Worm (Caenorhabditis elegans) whole organism, mixed stage, embryonic: Measurements from ENCODE around the gene lsy-2.

Experiments
- M03D4.4 ChIP-seq: sonication (generic microtip); optimal IDR thresholded peaks from 2 replicates; lab custom pipeline; 2017; ENCODE audit warnings: mild to moderate bottlenecking, missing genetic modification characterization, missing compliant biosample characterization
- bed-3 ChIP-seq: fragments of 200-800 bp; sonication (Bioruptor generic); optimal IDR thresholded peaks from 3 replicates; lab custom pipeline; 2018; ENCODE audit warnings: mild to moderate bottlenecking, missing genetic modification characterization, moderate library complexity, missing compliant biosample characterization
- blmp-1 ChIP-seq: fragments of 150-350 bp; optimal IDR thresholded peaks from 2 replicates; lab custom pipeline; 2014; ENCODE audit warnings: missing biosample characterization, missing genetic modification characterization
- ceh-39 ChIP-seq: fragments of 150-350 bp; optimal IDR thresholded peaks from 2 replicates; lab custom pipeline; 2014; ENCODE audit warnings: missing biosample characterization, missing genetic modification characterization
- ceh-43 ChIP-seq: fragments of 200-800 bp; sonication (Bioruptor generic); optimal IDR thresholded peaks from 2 replicates; lab custom pipeline; 2018; ENCODE audit warnings: mild to moderate bottlenecking, missing genetic modification characterization, moderate library complexity, missing compliant biosample characterization
- ceh-83 ChIP-seq: fragments of 200-800 bp; sonication (Bioruptor generic); optimal IDR thresholded peaks from 2 replicates; lab custom pipeline; 2018; ENCODE audit warnings: mild to moderate bottlenecking, missing genetic modification characterization, missing compliant biosample characterization
- ces-1 ChIP-seq: fragments of 150-350 bp; optimal IDR thresholded peaks from 2 replicates; lab custom pipeline; 2014; ENCODE audit warnings: missing biosample characterization, missing genetic modification reagents, missing genetic modification characterization
- cnd-1 ChIP-seq: fragments of 200-800 bp; sonication (Bioruptor generic); optimal IDR thresholded peaks from 2 replicates; lab custom pipeline; 2018; ENCODE audit warnings: mild to moderate bottlenecking, missing genetic modification characterization, missing compliant biosample characterization
- drap-1 ChIP-seq: fragments of 200-800 bp; sonication (Bioruptor generic); optimal IDR thresholded peaks from 3 replicates; lab custom pipeline; 2018; ENCODE audit warnings: mild to moderate bottlenecking, missing genetic modification characterization, missing compliant biosample characterization
- elt-1 ChIP-seq: sonication (generic microtip); optimal IDR thresholded peaks from 2 replicates; lab custom pipeline; 2017; ENCODE audit warnings: missing genetic modification characterization, mild to moderate bottlenecking, missing compliant biosample characterization, antibody characterized with exemption, moderate library complexity, borderline replicate concordance; ENCODE audit not compliant: insufficient read depth
- elt-3 ChIP-seq: fragments of 150-350 bp; optimal IDR thresholded peaks from 2 replicates; lab custom pipeline; 2014; ENCODE audit warnings: missing biosample characterization, missing genetic modification characterization
- flh-1 ChIP-seq: fragments of 200-800 bp; sonication (Bioruptor generic); optimal IDR thresholded peaks from 2 replicates; lab custom pipeline; 2018; ENCODE audit warnings: mild to moderate bottlenecking, missing genetic modification characterization, moderate library complexity, missing compliant biosample characterization
- ham-2 ChIP-seq: fragments of 200-800 bp; sonication (Bioruptor generic); optimal IDR thresholded peaks from 2 replicates; lab custom pipeline; 2018; ENCODE audit warnings: mild to moderate bottlenecking, missing genetic modification characterization, missing compliant biosample characterization
- hlh-1 ChIP-seq: fragments of 150-350 bp; optimal IDR thresholded peaks from 2 replicates; lab custom pipeline; 2014; ENCODE audit warnings: missing biosample characterization, missing genetic modification reagents, missing genetic modification characterization
- lin-13 ChIP-seq: fragments of 150-350 bp; optimal IDR thresholded peaks from 2 replicates; lab custom pipeline; 2014; ENCODE audit warnings: missing biosample characterization, missing genetic modification characterization
- lin-32 ChIP-seq: fragments of 200-800 bp; sonication (Bioruptor generic); optimal IDR thresholded peaks from 2 replicates; lab custom pipeline; 2018; ENCODE audit warnings: mild to moderate bottlenecking, missing genetic modification characterization, missing compliant biosample characterization
- lsy-2 ChIP-seq: fragments of 150-350 bp; optimal IDR thresholded peaks from 2 replicates; lab custom pipeline; 2014; ENCODE audit warnings: missing biosample characterization, missing genetic modification characterization
- mep-1 ChIP-seq: fragments of 150-350 bp; optimal IDR thresholded peaks from 2 replicates; lab custom pipeline; 2017; ENCODE audit warnings: missing biosample characterization, missing genetic modification reagents, missing genetic modification characterization, inconsistent platforms
- mls-2 ChIP-seq: sonication (generic microtip); optimal IDR thresholded peaks from 2 replicates; lab custom pipeline; 2016; ENCODE audit warnings: mild to moderate bottlenecking, missing genetic modification characterization, moderate library complexity, missing compliant biosample characterization
- nhr-12 ChIP-seq: fragments of 150-350 bp; optimal IDR thresholded peaks from 2 replicates; lab custom pipeline; 2014; ENCODE audit warnings: missing biosample characterization, missing genetic modification characterization
- nhr-2 ChIP-seq: fragments of 150-350 bp; optimal IDR thresholded peaks from 2 replicates; lab custom pipeline; 2014; ENCODE audit warnings: missing biosample characterization, missing genetic modification characterization
- nhr-237 ChIP-seq: fragments of 150-350 bp; optimal IDR thresholded peaks from 2 replicates; lab custom pipeline; 2014; ENCODE audit warnings: missing biosample characterization, missing genetic modification characterization
- nhr-28 ChIP-seq: fragments of 150-350 bp; optimal IDR thresholded peaks from 2 replicates; lab custom pipeline; 2014; ENCODE audit warnings: missing biosample characterization, missing genetic modification characterization
- nhr-76 ChIP-seq: sonication (generic microtip); optimal IDR thresholded peaks from 2 replicates; lab custom pipeline; 2017; ENCODE audit warnings: missing biosample characterization, missing genetic modification characterization
- pha-4 ChIP-seq: fragments of 150-350 bp; optimal IDR thresholded peaks from 2 replicates; lab custom pipeline; 2018; ENCODE audit warnings: missing biosample characterization, missing genetic modification reagents, missing genetic modification characterization
- sem-2 ChIP-seq: fragments of 200-800 bp; sonication (Bioruptor generic); optimal IDR thresholded peaks from 2 replicates; lab custom pipeline; 2018; ENCODE audit warnings: mild to moderate bottlenecking, missing genetic modification characterization, missing compliant biosample characterization
- snpc-4 ChIP-seq: fragments of 150-350 bp; optimal IDR thresholded peaks from 2 replicates; lab custom pipeline; 2014; ENCODE audit warnings: missing biosample characterization, missing genetic modification characterization
- sptf-1 ChIP-seq: sonication (generic microtip); optimal IDR thresholded peaks from 2 replicates; lab custom pipeline; 2017; ENCODE audit warnings: mild to moderate bottlenecking, missing genetic modification characterization, moderate library complexity, missing compliant biosample characterization
- tbx-8 ChIP-seq: fragments of 200-800 bp; sonication (Bioruptor generic); optimal IDR thresholded peaks from 2 replicates; lab custom pipeline; 2018; ENCODE audit warnings: mild to moderate bottlenecking, missing genetic modification characterization, moderate library complexity, missing compliant biosample characterization
- unc-120 ChIP-seq: sonication (generic microtip); optimal IDR thresholded peaks from 2 replicates; lab custom pipeline; 2017; ENCODE audit warnings: missing genetic modification characterization, missing compliant biosample characterization; ENCODE audit not compliant: poor library complexity, severe bottlenecking
- unc-39 ChIP-seq: fragments of 150-350 bp; optimal IDR thresholded peaks from 2 replicates; lab custom pipeline; 2014; ENCODE audit warnings: missing biosample characterization, missing genetic modification characterization
- zip-8 ChIP-seq: fragments of 150-350 bp; optimal IDR thresholded peaks from 2 replicates; lab custom pipeline; 2014; ENCODE audit warnings: missing biosample characterization, missing genetic modification characterization
- ztf-11 ChIP-seq: fragments of 150-350 bp; optimal IDR thresholded peaks from 2 replicates; lab custom pipeline; 2014; ENCODE audit warnings: missing biosample characterization, missing genetic modification characterization

The lsy-2 gene

ce11 chrX:2089434-2089833 is at the start of gene lsy-2:
TSS of gene lsy-2 (plus strand) at chrX:2089704.
- TF ChIP-seq ham-2: no peak
- peak; percentile 20 for TF ChIP-seq hlh-1 (tag; lab: Kevin White, UChicago)
- TF ChIP-seq nhr-12 (tag; lab: Kevin White, UChicago): no peak
- TF ChIP-seq pha-4 (tag; lab: Kevin White, UChicago): peak; percentile 47
- no peak for TF ChIP-seq mls-2
- no peak for TF ChIP-seq blmp-1 (tag; lab: Kevin White, UChicago)
- TF ChIP-seq nhr-2: no peak
- TF ChIP-seq mep-1: peak; percentile 61
- no peak for TF ChIP-seq cnd-1 (tag; lab: Kevin White, UChicago)
- no peak for TF ChIP-seq ceh-83 (GFP tag; lab: Kevin White, UChicago)
- peak; percentile 98 for TF ChIP-seq lsy-2 (tag; lab: Kevin White, UChicago)
- no peak for TF ChIP-seq snpc-4 (tag; lab: Kevin White, UChicago)
- no peak for TF ChIP-seq nhr-76 (tag; lab: Kevin White, UChicago)
- peak; percentile 5 for TF ChIP-seq lin-13 (tag; lab: Kevin White, UChicago)
- TF ChIP-seq lin-32 (GFP tag; lab: Kevin White, UChicago): no peak
- no peak for TF ChIP-seq zip-8 (tag; lab: Kevin White, UChicago)
- TF ChIP-seq ces-1 (GFP tag; lab: Kevin White, UChicago): no peak
- peak; percentile 10 for TF ChIP-seq nhr-237
- TF ChIP-seq ztf-11 (tag; lab: Kevin White, UChicago): no peak
- no peak for TF ChIP-seq bed-3 (GFP tag; lab: Kevin White, UChicago)
- no peak for TF ChIP-seq elt-1 (tag; lab: Kevin White, UChicago)
- no peak for TF ChIP-seq unc-120 (tag; lab: Kevin White, UChicago)
- no peak for TF ChIP-seq ceh-39 (tag; lab: Kevin White, UChicago)
- TF ChIP-seq sem-2: no peak
- no peak for TF ChIP-seq elt-3 (tag; lab: Kevin White, UChicago)
- no peak for TF ChIP-seq tbx-8 (GFP tag; lab: Kevin White, UChicago)
- no peak for TF ChIP-seq drap-1 (GFP tag; lab: Kevin White, UChicago)
- no peak for TF ChIP-seq flh-1
- TF ChIP-seq unc-39: no peak
- TF ChIP-seq nhr-28 (tag; lab: Kevin White, UChicago): no peak
- peak; percentile 33 for TF ChIP-seq sptf-1 (tag; lab: Kevin White, UChicago)
- TF ChIP-seq ceh-43 (GFP tag; lab: Kevin White, UChicago): no peak
- no peak for TF ChIP-seq M03D4.4 (tag; lab: Kevin White, UChicago)

- TF ChIP-seq lin-32 (GFP tag; lab: Kevin White, UChicago) (no peak), hlh-1 (tag; lab: Kevin White, UChicago) (no peak), elt-1 (tag; lab: Kevin White, UChicago) (peak; percentile 41)
These were observed 48.6 kb upstream of the lsy-2 start for ce11 chrX:2040877-2041276.

- TF ChIP-seq nhr-76 (tag; lab: Kevin White, UChicago) (no peak), nhr-12 (tag; lab: Kevin White, UChicago) (no peak), elt-3 (tag; lab: Kevin White, UChicago) (no peak), sptf-1 (tag; lab: Kevin White, UChicago) (peak; percentile 57), ceh-83 (GFP tag; lab: Kevin White, UChicago) (no peak), M03D4.4 (tag; lab: Kevin White, UChicago) (peak; percentile 25), ces-1 (GFP tag; lab: Kevin White, UChicago) (peak; percentile 15), lsy-2 (tag; lab: Kevin White, UChicago) (no peak), cnd-1 (tag; lab: Kevin White, UChicago) (no peak), nhr-237 (no peak)
- TF ChIP-seq, all 35 proteins: peak for 3
These were observed 47.9 kb upstream of the lsy-2 start for ce11 chrX:2041448-2042138.

ce11 chrX:2042621-2043020 is 46.9 kb upstream of the lsy-2 start:
- peak; percentile 71 for TF ChIP-seq nhr-2
- TF ChIP-seq mep-1: no peak
- peak; percentile 91 for TF ChIP-seq unc-39
- TF ChIP-seq ceh-39 (tag; lab: Kevin White, UChicago): peak; percentile 10
